Worm (Caenorhabditis elegans): ENCODE data around the gene gst-11.

DNA sequence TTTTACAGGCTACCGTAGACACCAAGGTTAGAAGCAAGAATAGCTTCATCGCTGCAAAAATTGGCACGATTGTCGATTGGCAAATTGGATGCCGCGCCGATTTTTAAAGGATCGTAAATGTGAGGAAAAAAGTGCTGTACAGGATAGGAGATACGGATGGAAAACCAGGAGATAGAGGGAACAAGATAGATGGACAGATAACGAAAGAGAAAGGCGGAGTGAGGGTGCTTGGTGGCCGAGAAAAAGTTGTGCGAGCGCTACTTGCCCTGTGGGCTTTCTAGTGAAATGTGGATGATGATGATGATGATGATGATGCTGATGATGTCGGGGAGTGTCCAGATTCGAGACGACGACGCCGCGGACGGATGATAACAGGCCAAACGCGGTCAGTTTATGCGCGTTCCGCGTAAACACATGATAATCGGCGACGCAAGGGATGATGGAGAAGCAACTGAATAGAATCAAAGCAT lies 37.2 kb downstream of the gst-11 start, which contains the start of gene T27A10.6:
- no peak for TF ChIP-seq nhr-85 (tag)
- TF ChIP-seq fkh-4 (tag; optimal IDR thresholded peaks at IDR 0.05; ENCODE audit: borderline replicate concordance), result no peak
- TF ChIP-seq xbp-1 (tag; optimal IDR thresholded peaks at IDR 0.05), result no peak
- no peak for TF ChIP-seq mef-2 (tag; optimal IDR thresholded peaks at IDR 0.05)
- no peak for TF ChIP-seq fos-1 (tag; optimal IDR thresholded peaks at IDR 0.05)
- TF ChIP-seq F16B12.6 (tag; optimal IDR thresholded peaks at IDR 0.05), result no peak
